Worm (Caenorhabditis elegans) whole organism, L1 larva: ENCODE measurements around the gene ecps-1.
A peak's percentile ranks its signal among the peaks of the same experiment; 100 is the strongest.

Experiments used
- C04F5.9 ChIP-seq: sonication (generic microtip); optimal IDR thresholded peaks from 2 replicates; lab custom pipeline; 2016; ENCODE audit warnings: missing genetic modification characterization, missing compliant biosample characterization
- efl-1 ChIP-seq, 4 experiments: fragments of 150-350 bp; optimal IDR thresholded peaks in 3 of 4; peaks in 1 of 4; 1 replicate in 1 of 4; 2 replicates in 3 of 4; lab custom pipeline; 2014; ENCODE audit warnings: missing biosample characterization in 2 of 4, missing genetic modification characterization in 2 of 4, missing genetic modification reagents in 2 of 4
- nhr-28 ChIP-seq: fragments of 150-350 bp; optimal IDR thresholded peaks from 2 replicates; lab custom pipeline; 2014; ENCODE audit warnings: missing biosample characterization, missing genetic modification characterization
- nhr-90 ChIP-seq: sonication (generic microtip); optimal IDR thresholded peaks from 2 replicates; lab custom pipeline; 2016; ENCODE audit warnings: mild to moderate bottlenecking, missing genetic modification characterization, missing compliant biosample characterization; ENCODE audit not compliant: poor library complexity
- sptf-1 ChIP-seq: fragments of 150-350 bp; optimal IDR thresholded peaks from 2 replicates; lab custom pipeline; 2014; ENCODE audit warnings: missing biosample characterization, missing genetic modification characterization

DNA sequence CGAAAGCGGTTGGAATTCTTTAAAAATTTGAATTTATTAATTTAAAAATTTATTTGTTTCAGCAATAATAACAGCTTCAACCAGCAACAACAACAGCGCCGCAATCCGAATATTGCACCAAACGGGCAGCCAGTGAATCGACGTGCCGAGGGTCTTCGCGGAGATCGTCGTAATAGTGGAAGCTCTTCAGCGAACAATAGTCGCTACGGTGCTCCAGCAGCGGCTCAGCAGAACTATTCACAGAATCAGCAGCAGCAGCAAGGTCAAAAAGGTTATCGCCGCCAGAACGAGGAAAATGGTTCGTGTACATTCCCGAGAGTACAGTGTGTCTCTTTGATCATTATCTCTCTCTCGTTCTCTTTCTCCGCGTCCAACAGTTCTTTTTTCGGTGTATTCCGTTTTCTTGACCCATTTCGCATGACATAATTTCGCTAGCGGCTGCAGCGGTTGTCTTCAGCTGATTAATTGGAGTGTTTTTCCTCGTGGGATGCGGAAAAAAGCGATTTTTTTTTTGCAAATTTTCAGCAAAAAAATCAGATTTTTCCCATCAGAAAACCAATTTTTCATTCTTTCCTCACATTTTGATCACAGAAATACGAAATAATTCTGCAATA, 2.7 kb upstream of the ecps-1 start:
- TF ChIP-seq sptf-1 (tag; lab: Kevin White, UChicago) = no peak
- TF ChIP-seq nhr-90 (tag; lab: Kevin White, UChicago) = no peak
- no peak for TF ChIP-seq C04F5.9 (tag; lab: Kevin White, UChicago)
- TF ChIP-seq efl-1 (optimal IDR thresholded peaks at IDR 0.05; lab: Kevin White, UChicago) = no peak
- peak in 1 of 2 experiments; percentile 68 for TF ChIP-seq efl-1 (GFP tag; optimal IDR thresholded peaks at IDR 0.05 in 1 of 2; lab: Kevin White, UChicago)
- TF ChIP-seq nhr-28 = no peak
